Worm (Caenorhabditis elegans) whole organism, L4/young adult: ENCODE measurements around the gene ceh-92.

Experiments
- W03F9.2 ChIP-seq: fragments of 150-350 bp; optimal IDR thresholded peaks from 2 replicates; lab custom pipeline; 2014; ENCODE audit warnings: missing biosample characterization, missing genetic modification characterization
- dao-5 ChIP-seq: sonication (generic microtip); optimal IDR thresholded peaks from 2 replicates; lab custom pipeline; 2016; ENCODE audit warnings: missing genotype, missing genetic modification characterization, moderate library complexity, missing compliant biosample characterization
- him-1 ChIP-seq: sonication (generic microtip); optimal IDR thresholded peaks from 2 replicates; lab custom pipeline; 2016; ENCODE audit warnings: missing genotype, missing genetic modification reagents, missing genetic modification characterization, missing compliant biosample characterization

DNA sequence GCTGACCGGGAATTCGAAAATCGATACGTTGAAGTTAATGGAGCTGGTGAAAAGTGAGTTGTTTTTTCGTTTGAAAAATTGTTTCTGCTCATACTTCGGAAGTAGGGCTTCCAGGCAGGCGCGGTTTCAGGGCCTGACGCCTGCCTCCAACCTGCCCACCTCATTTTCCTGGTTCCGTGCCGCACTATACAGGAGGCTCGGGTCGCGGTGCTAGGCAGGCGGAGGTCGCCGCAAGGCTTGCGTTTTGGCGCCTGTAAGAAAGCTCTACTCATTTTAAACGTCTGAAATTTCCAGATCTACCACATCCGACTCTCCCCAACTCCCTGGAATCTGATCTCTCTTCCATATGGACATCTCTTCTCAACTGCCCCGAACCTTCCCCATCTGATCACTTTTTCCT, 36.5 kb upstream of the ceh-92 start:
- TF ChIP-seq dao-5 (no peak), W03F9.2 (no peak), him-1 (tag; lab: Kevin White, UChicago) (no peak)
